Fruit fly (Drosophila melanogaster): Measurements from ENCODE around the gene CG2685.

Gene CG2685

dm6 chrX:2743020-2743419, 29.3 kb upstream of the CG2685 start:
- TF ChIP-seq Clk (GFP tag; optimal IDR thresholded peaks at IDR 0.05) (peak; percentile 38), CG33017 (tag; optimal IDR thresholded peaks at IDR 0.05) (peak; percentile 68), CG14711 (tag; optimal IDR thresholded peaks at IDR 0.05) (peak; percentile 82), toe (GFP tag; optimal IDR thresholded peaks at IDR 0.05) (peak; percentile 50), pad (GFP tag; optimal IDR thresholded peaks at IDR 0.05) (peak; percentile 58), bab1 (GFP tag; optimal IDR thresholded peaks at IDR 0.05) (peak; percentile 34), CG12768 (GFP tag; optimal IDR thresholded peaks at IDR 0.05) (peak; percentile 84), Mnt (GFP tag; optimal IDR thresholded peaks at IDR 0.05) (peak; percentile 82), CG5204 (GFP tag; optimal IDR thresholded peaks at IDR 0.05) (peak; percentile 75), CG1620 (GFP tag; optimal IDR thresholded peaks at IDR 0.05) (peak; percentile 64), cic (GFP tag; optimal IDR thresholded peaks at IDR 0.05) (no peak), kay (GFP tag; ENCODE audit: borderline replicate concordance) (no peak), Hr96 (GFP tag; optimal IDR thresholded peaks at IDR 0.05) (peak; percentile 90), ovo (GFP tag; optimal IDR thresholded peaks at IDR 0.05) (peak; percentile 58), tj (GFP tag; optimal IDR thresholded peaks at IDR 0.05) (peak; percentile 48), Crg-1 (GFP tag; optimal IDR thresholded peaks at IDR 0.05) (peak; percentile 73), CG7101 (tag; optimal IDR thresholded peaks at IDR 0.05) (peak; percentile 90), cnc (optimal IDR thresholded peaks at IDR 0.05) (no peak), CG7045 (GFP tag; optimal IDR thresholded peaks at IDR 0.05) (peak; percentile 72), CG11617 (GFP tag; optimal IDR thresholded peaks at IDR 0.05) (peak; percentile 83)

dm6 chrX:2742067-2742466, 28.3 kb upstream of the CG2685 start:
- TF ChIP-seq CG5204 (GFP tag; optimal IDR thresholded peaks at IDR 0.05), result no peak
- TF ChIP-seq bab1 (GFP tag; optimal IDR thresholded peaks at IDR 0.05), result no peak
- TF ChIP-seq CG7101 (tag; optimal IDR thresholded peaks at IDR 0.05), result no peak
- TF ChIP-seq CG33017 (tag; optimal IDR thresholded peaks at IDR 0.05), result peak; percentile 52
- peak; percentile 49 for TF ChIP-seq tj (GFP tag; optimal IDR thresholded peaks at IDR 0.05)
- peak; percentile 11 for TF ChIP-seq CG7045 (GFP tag; optimal IDR thresholded peaks at IDR 0.05)
- no peak for TF ChIP-seq Crg-1 (GFP tag; optimal IDR thresholded peaks at IDR 0.05)
- no peak for TF ChIP-seq Hr96 (GFP tag; optimal IDR thresholded peaks at IDR 0.05)
- TF ChIP-seq CG11617 (GFP tag; optimal IDR thresholded peaks at IDR 0.05), result peak; percentile 56
- TF ChIP-seq ovo (GFP tag; optimal IDR thresholded peaks at IDR 0.05), result peak; percentile 3
- TF ChIP-seq CG1620 (GFP tag; optimal IDR thresholded peaks at IDR 0.05), result no peak
- peak; percentile 98 for TF ChIP-seq kay (GFP tag; ENCODE audit: borderline replicate concordance)
- TF ChIP-seq pad (GFP tag; optimal IDR thresholded peaks at IDR 0.05), result peak; percentile 89
- peak; percentile 59 for TF ChIP-seq CG12768 (GFP tag; optimal IDR thresholded peaks at IDR 0.05)
- peak; percentile 58 for TF ChIP-seq Mnt (GFP tag; optimal IDR thresholded peaks at IDR 0.05)
- TF ChIP-seq cnc (optimal IDR thresholded peaks at IDR 0.05), result no peak
- TF ChIP-seq cic (GFP tag; optimal IDR thresholded peaks at IDR 0.05), result peak; percentile 94

- TF ChIP-seq toe (GFP tag; optimal IDR thresholded peaks at IDR 0.05) (no peak), kay (GFP tag; ENCODE audit: borderline replicate concordance) (no peak), cic (GFP tag; optimal IDR thresholded peaks at IDR 0.05) (no peak), CG7045 (GFP tag; optimal IDR thresholded peaks at IDR 0.05) (no peak), CG5204 (GFP tag; optimal IDR thresholded peaks at IDR 0.05) (no peak), cnc (optimal IDR thresholded peaks at IDR 0.05) (no peak), CG12768 (GFP tag; optimal IDR thresholded peaks at IDR 0.05) (no peak), pad (GFP tag; optimal IDR thresholded peaks at IDR 0.05) (no peak), Clk (GFP tag; optimal IDR thresholded peaks at IDR 0.05) (no peak)
Measured at dm6 chrX:2740084-2740483, 26.3 kb upstream of the CG2685 start, which contains the start of gene kirre. kirre (plus strand) TSS chrX:2740384.

DNA sequence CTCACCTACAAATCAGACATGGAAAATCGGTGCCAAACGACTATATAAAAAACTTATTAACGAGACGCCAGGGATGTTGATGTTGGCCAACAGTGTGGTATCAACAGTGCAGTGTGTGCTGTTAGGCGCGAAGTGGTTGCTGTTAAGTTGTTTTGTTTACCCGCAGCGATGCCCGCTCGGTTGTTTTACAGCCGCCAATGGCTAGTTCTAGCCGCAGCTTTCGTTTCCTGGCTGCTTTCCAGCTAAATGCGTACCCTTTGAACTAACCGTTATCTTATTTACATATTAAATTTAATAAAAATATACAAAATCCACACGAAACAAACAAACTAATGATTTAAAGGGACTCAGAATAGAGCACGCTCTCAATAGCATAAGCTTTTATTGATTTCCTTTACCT, 24.9 kb upstream of the CG2685 start, which contains the start of gene crm:
TSS of gene crm (minus strand) at position 111 of the 400 bp plus-strand sequence.
- TF ChIP-seq ovo (GFP tag; optimal IDR thresholded peaks at IDR 0.05), result peak; percentile 86
- peak; percentile 37 for TF ChIP-seq CG7101 (tag; optimal IDR thresholded peaks at IDR 0.05)
- TF ChIP-seq Mnt (GFP tag; optimal IDR thresholded peaks at IDR 0.05), result peak; percentile 54
- no peak for TF ChIP-seq Clk (GFP tag; optimal IDR thresholded peaks at IDR 0.05)
- TF ChIP-seq CG11617 (GFP tag; optimal IDR thresholded peaks at IDR 0.05), result no peak

DNA sequence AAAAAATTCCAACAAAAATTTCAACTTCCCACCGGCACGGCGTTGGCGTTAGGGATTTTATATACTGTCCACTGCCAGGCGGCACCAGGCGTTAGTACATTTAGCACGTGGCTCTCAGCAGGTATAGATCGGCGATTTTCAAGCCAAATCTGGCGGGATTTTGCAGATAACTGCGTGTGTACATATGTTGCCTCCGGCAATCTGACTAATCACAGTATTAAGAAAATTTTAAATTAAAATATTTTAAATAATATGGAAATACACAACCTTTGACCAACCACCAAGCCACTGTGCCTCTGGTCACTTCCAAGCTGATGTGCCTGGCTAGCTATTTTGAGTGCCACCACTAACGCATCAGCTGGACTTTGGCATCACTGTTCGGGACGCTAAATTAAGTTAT, 18.4 kb upstream of the CG2685 start, which contains the start of the genes ttm50 and CG2712:
TSS of gene ttm50 (minus strand) at position 64 of the 400 bp plus-strand sequence.
TSS of gene CG2712 (plus strand) at position 343 of the 400 bp plus-strand sequence.
- TF ChIP-seq CG1620 (GFP tag; optimal IDR thresholded peaks at IDR 0.05) (peak; percentile 66), CG12768 (GFP tag; optimal IDR thresholded peaks at IDR 0.05) (peak; percentile 63), CG11617 (GFP tag; optimal IDR thresholded peaks at IDR 0.05) (peak; percentile 77), bab1 (GFP tag; optimal IDR thresholded peaks at IDR 0.05) (peak; percentile 77), tj (GFP tag; optimal IDR thresholded peaks at IDR 0.05) (peak; percentile 35), Mnt (GFP tag; optimal IDR thresholded peaks at IDR 0.05) (peak; percentile 98), CG5204 (GFP tag; optimal IDR thresholded peaks at IDR 0.05) (no peak), CG14711 (tag; optimal IDR thresholded peaks at IDR 0.05) (peak; percentile 50), CG7101 (tag; optimal IDR thresholded peaks at IDR 0.05) (peak; percentile 68), kay (GFP tag; ENCODE audit: borderline replicate concordance) (no peak), CG33017 (tag; optimal IDR thresholded peaks at IDR 0.05) (peak; percentile 29), Clk (GFP tag; optimal IDR thresholded peaks at IDR 0.05) (peak; percentile 45), Hr96 (GFP tag; optimal IDR thresholded peaks at IDR 0.05) (no peak), toe (GFP tag; optimal IDR thresholded peaks at IDR 0.05) (no peak), CG7045 (GFP tag; optimal IDR thresholded peaks at IDR 0.05) (peak; percentile 40), pad (GFP tag; optimal IDR thresholded peaks at IDR 0.05) (peak; percentile 60), cic (GFP tag; optimal IDR thresholded peaks at IDR 0.05) (no peak), Crg-1 (GFP tag; optimal IDR thresholded peaks at IDR 0.05) (peak; percentile 32), cnc (optimal IDR thresholded peaks at IDR 0.05) (no peak), ovo (GFP tag; optimal IDR thresholded peaks at IDR 0.05) (peak; percentile 44)

DNA sequence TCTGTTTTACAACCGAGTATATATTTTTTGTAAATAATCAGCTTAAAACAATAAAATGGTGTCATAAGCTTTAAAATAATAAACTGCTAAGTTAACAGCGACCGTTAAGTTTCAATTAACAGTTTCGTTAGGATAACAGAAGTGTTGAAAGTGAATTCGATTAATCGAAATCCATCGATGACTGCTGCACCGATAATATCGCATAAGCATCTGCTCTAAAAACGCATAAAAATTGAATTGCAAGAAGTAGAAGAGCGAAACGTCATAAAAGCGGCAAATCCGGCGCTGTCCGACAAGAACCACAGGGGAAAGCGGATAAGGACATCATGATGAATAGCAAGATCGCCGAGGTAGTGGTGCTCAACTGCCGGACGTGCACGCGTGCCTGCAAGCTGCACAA, 13.7 kb upstream of the CG2685 start, which contains the start of gene dwg:
TSS of gene dwg (plus strand) at position 193 of the 400 bp plus-strand sequence.
- TF ChIP-seq Hr96 (GFP tag; optimal IDR thresholded peaks at IDR 0.05) (no peak), CG11617 (GFP tag; optimal IDR thresholded peaks at IDR 0.05) (no peak), CG1620 (GFP tag; optimal IDR thresholded peaks at IDR 0.05) (no peak), bab1 (GFP tag; optimal IDR thresholded peaks at IDR 0.05) (peak; percentile 29)
